Worm (Caenorhabditis elegans) whole organism, midembryonic: ENCODE measurements around the gene dgk-2.

ENCODE experiments used
- cog-1 ChIP-seq: sonication (generic microtip); optimal IDR thresholded peaks from 2 replicates; lab custom pipeline; 2016; ENCODE audit warnings: missing genetic modification characterization, missing compliant biosample characterization
- flt-1 ChIP-seq: fragments of 200-800 bp; sonication (Bioruptor generic); IDR thresholded peaks from 2 replicates; pipeline ENCODE4 v1.3.6; 2022; ENCODE audit warnings: missing genetic modification characterization, missing compliant biosample characterization
- klf-2 ChIP-seq: fragments of 200-800 bp; sonication (Bioruptor generic); conservative IDR thresholded peaks from 2 replicates; pipeline ENCODE4 v1.3.6; 2022; ENCODE audit warnings: missing genetic modification reagents, missing genetic modification characterization, missing compliant biosample characterization
- med-1 ChIP-seq: sonication (generic microtip); optimal IDR thresholded peaks from 2 replicates; lab custom pipeline; 2017; ENCODE audit warnings: missing genetic modification characterization, mild to moderate bottlenecking, missing compliant biosample characterization, antibody characterized with exemption, missing genetic modification reagents; ENCODE audit not compliant: insufficient read depth
- ref-1 ChIP-seq: fragments of 200-800 bp; sonication (Bioruptor generic); conservative IDR thresholded peaks from 2 replicates; pipeline ENCODE4 v1.3.6; 2022; ENCODE audit warnings: missing genetic modification reagents, missing genetic modification characterization, missing compliant biosample characterization
- tab-1 ChIP-seq: fragments of 200-800 bp; sonication (Bioruptor generic); IDR thresholded peaks from 2 replicates; pipeline ENCODE4 v1.3.6; 2022; ENCODE audit warnings: missing genetic modification characterization, missing compliant biosample characterization

ce11 chrX:4464367-4464766 lies 39.8 kb downstream of the dgk-2 start:
- TF ChIP-seq cog-1 (tag; lab: Kevin White, UChicago) (no peak), flt-1 (GFP tag; lab: Robert Waterston, UW) (no peak), med-1 (no peak), klf-2 (GFP tag; lab: Robert Waterston, UW) (no peak), tab-1 (GFP tag; lab: Robert Waterston, UW) (no peak), ref-1 (GFP tag; lab: Robert Waterston, UW) (no peak)
